Fruit fly (Drosophila melanogaster): ENCODE measurements around the gene CG12708.

DNA sequence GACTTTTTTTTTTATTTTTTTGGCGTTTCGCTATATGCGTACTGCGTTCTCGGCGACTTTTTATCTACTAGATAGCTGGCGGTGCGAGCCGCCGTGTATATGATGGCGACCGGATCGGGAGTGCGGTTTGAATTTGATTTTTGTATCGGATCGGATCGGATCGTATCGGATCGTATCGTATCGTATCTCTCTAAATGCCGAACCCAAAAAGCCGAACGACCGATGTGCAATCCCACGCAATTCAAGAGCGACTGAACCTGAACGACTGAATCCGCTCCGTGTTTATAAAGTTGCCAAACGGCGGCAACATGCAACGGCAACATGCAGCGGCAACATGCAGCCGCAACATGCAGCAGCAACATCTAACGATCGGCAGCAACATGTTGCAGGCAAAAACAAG, 49.0 kb upstream of the CG12708 start:
- TF ChIP-seq ovo (GFP tag; optimal IDR thresholded peaks at IDR 0.05) (no peak), CG12768 (GFP tag; optimal IDR thresholded peaks at IDR 0.05) (no peak), CG14711 (tag; optimal IDR thresholded peaks at IDR 0.05) (no peak), toe (GFP tag; optimal IDR thresholded peaks at IDR 0.05) (no peak), CG11617 (GFP tag; optimal IDR thresholded peaks at IDR 0.05) (no peak), CG7101 (tag; optimal IDR thresholded peaks at IDR 0.05) (no peak), pad (GFP tag; optimal IDR thresholded peaks at IDR 0.05) (no peak), kay (GFP tag; ENCODE audit: borderline replicate concordance) (no peak), CG5204 (GFP tag; optimal IDR thresholded peaks at IDR 0.05) (no peak)

All from whole organism, adult.